Fruit fly (Drosophila melanogaster) ovary, adult (tissue): ENCODE measurements around the gene CG15386.
A peak's percentile ranks its signal among the peaks of the same experiment; 100 is the strongest.

Experiments used
- CG17801 ChIP-seq: fragments of 200-800 bp; optimal IDR thresholded peaks from 2 replicates; lab custom pipeline; 2019; ENCODE audit warnings: missing biosample characterization, mild to moderate bottlenecking, missing genetic modification characterization, moderate library complexity; ENCODE audit not compliant: partially characterized antibody

Gene CG15386

dm6 chr2L:2200136-2201036 is 16.7 kb downstream of the CG15386 start:
- peak; percentile 70 for TF ChIP-seq CG17801 (GFP tag; lab: Kevin White, UChicago)

- no peak for TF ChIP-seq CG17801 (GFP tag; lab: Kevin White, UChicago)
These were observed 17.6 kb downstream of the CG15386 start for dm6 chr2L:2199433-2199796.

dm6 chr2L:2198613-2199432 is 18.2 kb downstream of the CG15386 start:
- peak; percentile 52 for TF ChIP-seq CG17801 (GFP tag; lab: Kevin White, UChicago)

dm6 chr2L:2198119-2198494 is 18.9 kb downstream of the CG15386 start:
- no peak for TF ChIP-seq CG17801 (GFP tag; lab: Kevin White, UChicago)

dm6 chr2L:2197475-2198118 is 19.4 kb downstream of the CG15386 start, which contains the start of gene COX7AL2:
Gene COX7AL2, minus strand, starts transcription at chr2L:2197912.
- no peak for TF ChIP-seq CG17801 (GFP tag; lab: Kevin White, UChicago)

- TF ChIP-seq CG17801 (GFP tag; lab: Kevin White, UChicago), result no peak
These were observed 20.2 kb downstream of the CG15386 start for dm6 chr2L:2196590-2197474.

dm6 chr2L:2195328-2195727 is 21.7 kb downstream of the CG15386 start:
- TF ChIP-seq CG17801 (GFP tag; lab: Kevin White, UChicago), result no peak

- TF ChIP-seq CG17801 (GFP tag; lab: Kevin White, UChicago), result no peak
These were observed 22.7 kb downstream of the CG15386 start for dm6 chr2L:2194305-2194828.

dm6 chr2L:2193357-2193780 is 23.7 kb downstream of the CG15386 start:
- peak; percentile 83 for TF ChIP-seq CG17801 (GFP tag; lab: Kevin White, UChicago)

dm6 chr2L:2192123-2192601 is 24.9 kb downstream of the CG15386 start, which contains the start of gene CG10874:
Gene CG10874, minus strand, starts transcription at chr2L:2192386.
- TF ChIP-seq CG17801 (GFP tag; lab: Kevin White, UChicago), result peak; percentile 57

- no peak for TF ChIP-seq CG17801 (GFP tag; lab: Kevin White, UChicago)
These were observed 25.6 kb downstream of the CG15386 start for dm6 chr2L:2191404-2191803.

dm6 chr2L:2190684-2191083 is 26.4 kb downstream of the CG15386 start:
- TF ChIP-seq CG17801 (GFP tag; lab: Kevin White, UChicago), result no peak

dm6 chr2L:2189100-2189499 is 27.9 kb downstream of the CG15386 start:
- TF ChIP-seq CG17801 (GFP tag; lab: Kevin White, UChicago), result no peak

- TF ChIP-seq CG17801 (GFP tag; lab: Kevin White, UChicago), result no peak
These were observed 29.6 kb downstream of the CG15386 start for dm6 chr2L:2187411-2187810.
